Worm (Caenorhabditis elegans) whole organism, early embryonic: Measurements from ENCODE around the gene srsx-12.

Source experiments
- B0310.2 ChIP-seq: sonication (generic microtip); optimal IDR thresholded peaks from 2 replicates; lab custom pipeline; 2016; ENCODE audit warnings: mild to moderate bottlenecking, missing genetic modification characterization, missing compliant biosample characterization
- F13C5.2 ChIP-seq: sonication (generic microtip); optimal IDR thresholded peaks from 2 replicates; lab custom pipeline; 2017; ENCODE audit warnings: mild to moderate bottlenecking, missing genetic modification characterization, inconsistent platforms, missing compliant biosample characterization
- aly-1 ChIP-seq: sonication (generic microtip); optimal IDR thresholded peaks from 2 replicates; lab custom pipeline; 2016; ENCODE audit warnings: missing genetic modification characterization, missing compliant biosample characterization
- ama-1 ChIP-seq: fragments of 150-350 bp; optimal IDR thresholded peaks from 2 replicates; lab custom pipeline; 2014
- ceh-13 ChIP-seq: fragments of 200-800 bp; sonication (Bioruptor generic); optimal IDR thresholded peaks from 2 replicates; lab custom pipeline; 2018; ENCODE audit warnings: mild to moderate bottlenecking, missing genetic modification characterization, missing compliant biosample characterization
- ceh-36 ChIP-seq: sonication (generic microtip); optimal IDR thresholded peaks from 2 replicates; lab custom pipeline; 2016; ENCODE audit warnings: missing genetic modification characterization, inconsistent platforms, missing compliant biosample characterization
- ets-7 ChIP-seq: sonication (generic microtip); optimal IDR thresholded peaks from 2 replicates; lab custom pipeline; 2016; ENCODE audit warnings: missing genotype, missing genetic modification characterization, missing compliant biosample characterization
- flt-1 ChIP-seq: fragments of 200-800 bp; sonication (Bioruptor generic); IDR thresholded peaks from 2 replicates; pipeline ENCODE4 v1.3.6; 2022; ENCODE audit warnings: missing genetic modification characterization, missing compliant biosample characterization
- hmbx-1 ChIP-seq: sonication (generic microtip); optimal IDR thresholded peaks from 2 replicates; lab custom pipeline; 2016; ENCODE audit warnings: mild to moderate bottlenecking, missing genetic modification characterization, missing compliant biosample characterization
- hmg-4 ChIP-seq: fragments of 200-800 bp; sonication (Bioruptor generic); optimal IDR thresholded peaks from 2 replicates; lab custom pipeline; 2018; ENCODE audit warnings: mild to moderate bottlenecking, missing genetic modification characterization, missing compliant biosample characterization
- hnd-1 ChIP-seq: sonication (generic microtip); optimal IDR thresholded peaks from 2 replicates; lab custom pipeline; 2016; ENCODE audit warnings: missing genetic modification characterization, missing compliant biosample characterization
- pes-1 ChIP-seq: fragments of 200-800 bp; sonication (Bioruptor generic); IDR thresholded peaks from 2 replicates; pipeline ENCODE4 v1.3.6; 2022; ENCODE audit warnings: missing genetic modification reagents, missing genetic modification characterization, missing compliant biosample characterization
- scrt-1 ChIP-seq: fragments of 200-800 bp; sonication (Bioruptor generic); IDR thresholded peaks from 2 replicates; pipeline ENCODE4 v1.3.6; 2022; ENCODE audit warnings: missing genetic modification characterization, missing compliant biosample characterization
- sea-1 ChIP-seq: fragments of 200-800 bp; sonication (Bioruptor generic); conservative IDR thresholded peaks from 2 replicates; pipeline ENCODE4 v1.3.6; 2022; ENCODE audit warnings: missing genetic modification characterization, missing compliant biosample characterization
- tbx-11 ChIP-seq: fragments of 200-800 bp; sonication (Bioruptor generic); IDR thresholded peaks from 2 replicates; pipeline ENCODE4 v1.3.6; 2022; ENCODE audit warnings: missing genetic modification characterization, missing compliant biosample characterization
- tbx-37 ChIP-seq: fragments of 200-800 bp; sonication (Bioruptor generic); conservative IDR thresholded peaks from 2 replicates; pipeline ENCODE4 v1.3.6; 2022; ENCODE audit warnings: missing genetic modification reagents, missing genetic modification characterization, missing compliant biosample characterization
- tra-4 ChIP-seq: sonication (generic microtip); optimal IDR thresholded peaks from 2 replicates; lab custom pipeline; 2017; ENCODE audit warnings: missing genetic modification characterization, missing compliant biosample characterization

srsx-12 gene

ce11 chrV:4964671-4965420, 15.9 kb downstream of the srsx-12 start:
- no peak for TF ChIP-seq B0310.2 (tag; lab: Kevin White, UChicago)
- TF ChIP-seq F13C5.2 (tag; lab: Kevin White, UChicago) = no peak
- TF ChIP-seq flt-1 (GFP tag; lab: Robert Waterston, UW) = no peak
- no peak for TF ChIP-seq hnd-1
- no peak for TF ChIP-seq scrt-1

- TF ChIP-seq hmg-4 (GFP tag; lab: Kevin White, UChicago) (peak; percentile 52), ceh-36 (tag; lab: Kevin White, UChicago) (peak; percentile 45), hmbx-1 (tag; lab: Kevin White, UChicago) (no peak), scrt-1 (peak; percentile 78), tbx-37 (GFP tag; lab: Robert Waterston, UW) (no peak), aly-1 (tag; lab: Kevin White, UChicago) (no peak)
Observed at ce11 chrV:4964020-4964635, 16.6 kb downstream of the srsx-12 start.

- TF ChIP-seq ceh-13 = no peak
- no peak for TF ChIP-seq hnd-1
- TF ChIP-seq aly-1 (tag; lab: Kevin White, UChicago) = no peak
- no peak for TF ChIP-seq ets-7
- no peak for TF ChIP-seq ama-1
- TF ChIP-seq tra-4 = no peak
- no peak for TF ChIP-seq scrt-1
- no peak for TF ChIP-seq flt-1 (GFP tag; lab: Robert Waterston, UW)
- no peak for TF ChIP-seq B0310.2 (tag; lab: Kevin White, UChicago)
- no peak for TF ChIP-seq tbx-37 (GFP tag; lab: Robert Waterston, UW)
- TF ChIP-seq tbx-11 (GFP tag; lab: Robert Waterston, UW) = no peak
- no peak for TF ChIP-seq pes-1 (GFP tag; lab: Robert Waterston, UW)
Observed at ce11 chrV:4963606-4964005, 17.2 kb downstream of the srsx-12 start.

- TF ChIP-seq tra-4 (no peak), ets-7 (no peak), aly-1 (tag; lab: Kevin White, UChicago) (no peak), B0310.2 (tag; lab: Kevin White, UChicago) (no peak), F13C5.2 (tag; lab: Kevin White, UChicago) (peak; percentile 39), hmg-4 (GFP tag; lab: Kevin White, UChicago) (peak; percentile 30), ceh-13 (no peak)
Observed at ce11 chrV:4962968-4963367, 17.8 kb downstream of the srsx-12 start, which contains the start of gene tam-1. TSS of gene tam-1 (minus strand) at chrV:4963102.

- TF ChIP-seq scrt-1 = 0 out of 2 replicates have a peak, but pooled peaks have one; percentile 30
- no peak for TF ChIP-seq ama-1
Observed at ce11 chrV:4960686-4961085, 20.1 kb downstream of the srsx-12 start.

ce11 chrV:4957619-4958018, 23.2 kb downstream of the srsx-12 start:
- no peak for TF ChIP-seq pes-1 (GFP tag; lab: Robert Waterston, UW)
- TF ChIP-seq ets-7 = no peak
- no peak for TF ChIP-seq tra-4
- TF ChIP-seq hmbx-1 (tag; lab: Kevin White, UChicago) = no peak
- TF ChIP-seq flt-1 (GFP tag; lab: Robert Waterston, UW) = no peak
- no peak for TF ChIP-seq B0310.2 (tag; lab: Kevin White, UChicago)
- TF ChIP-seq sea-1 (GFP tag; lab: Robert Waterston, UW) = no peak
- TF ChIP-seq aly-1 (tag; lab: Kevin White, UChicago) = no peak
- peak; percentile 48 for TF ChIP-seq ceh-36 (tag; lab: Kevin White, UChicago)

- no peak for TF ChIP-seq ets-7
Observed at ce11 chrV:4956529-4956928, 24.2 kb downstream of the srsx-12 start, which contains the start of gene str-208. TSS of gene str-208 (plus strand) at chrV:4956829.

ce11 chrV:4951434-4951833, 29.3 kb downstream of the srsx-12 start, which contains the start of gene str-207:
TSS of gene str-207 (plus strand) at chrV:4951734.
- TF ChIP-seq tra-4 = no peak
- TF ChIP-seq sea-1 (GFP tag; lab: Robert Waterston, UW) = no peak
- TF ChIP-seq flt-1 (GFP tag; lab: Robert Waterston, UW) = no peak
- TF ChIP-seq F13C5.2 (tag; lab: Kevin White, UChicago) = no peak
- no peak for TF ChIP-seq hmbx-1 (tag; lab: Kevin White, UChicago)
- TF ChIP-seq scrt-1 = no peak
- no peak for TF ChIP-seq tbx-37 (GFP tag; lab: Robert Waterston, UW)
- no peak for TF ChIP-seq B0310.2 (tag; lab: Kevin White, UChicago)
- no peak for TF ChIP-seq ets-7
- TF ChIP-seq hmg-4 (GFP tag; lab: Kevin White, UChicago) = no peak
- no peak for TF ChIP-seq hnd-1
- TF ChIP-seq ama-1 = no peak

ce11 chrV:4948635-4949034, 32.1 kb downstream of the srsx-12 start, which contains the start of gene str-209:
TSS of gene str-209 (plus strand) at chrV:4948935.
- TF ChIP-seq ceh-13 = no peak
- TF ChIP-seq hnd-1 = no peak
- no peak for TF ChIP-seq scrt-1
- TF ChIP-seq ets-7 = no peak
- no peak for TF ChIP-seq pes-1 (GFP tag; lab: Robert Waterston, UW)
- no peak for TF ChIP-seq ama-1
- no peak for TF ChIP-seq F13C5.2 (tag; lab: Kevin White, UChicago)
- TF ChIP-seq hmbx-1 (tag; lab: Kevin White, UChicago) = no peak
- no peak for TF ChIP-seq aly-1 (tag; lab: Kevin White, UChicago)
- no peak for TF ChIP-seq ceh-36 (tag; lab: Kevin White, UChicago)
- TF ChIP-seq hmg-4 (GFP tag; lab: Kevin White, UChicago) = no peak
